Worm (Caenorhabditis elegans): ENCODE measurements around the gene nhr-188.

Gene nhr-188

DNA sequence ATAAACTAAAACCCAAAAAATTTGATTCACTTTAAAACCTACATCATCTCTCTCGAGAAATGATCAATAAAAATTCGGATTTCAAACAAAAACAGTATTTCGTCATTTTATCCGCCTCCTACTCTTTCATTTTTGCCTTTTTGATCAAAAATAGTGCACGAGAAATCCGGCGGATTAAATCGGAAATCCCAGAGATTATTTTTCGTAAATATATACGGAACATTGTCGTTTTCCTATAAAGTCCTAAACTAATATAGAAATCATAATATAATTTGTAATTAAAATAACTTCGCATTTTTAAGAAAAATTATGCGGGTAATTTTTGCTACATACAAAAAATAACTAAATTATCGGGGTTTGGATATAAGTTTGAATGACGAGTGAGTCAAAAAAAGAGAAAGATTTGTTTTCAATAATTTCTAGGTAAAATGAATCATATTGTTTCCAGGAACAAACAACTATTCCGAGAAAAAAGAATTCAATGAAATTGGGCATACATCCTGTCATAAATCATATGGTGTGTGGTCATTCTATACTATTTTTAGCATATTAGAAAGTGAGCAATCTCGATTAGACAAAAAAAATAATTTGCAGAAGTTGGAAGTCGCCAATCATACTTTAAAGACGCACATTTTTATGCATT, 16.6 kb upstream of the nhr-188 start, which contains the start of gene nhr-158:
Gene nhr-158, minus strand, starts transcription at position 51 of the 643 bp plus-strand sequence.
- no peak for TF ChIP-seq fkh-10 (GFP tag; optimal IDR thresholded peaks at IDR 0.05)
- TF ChIP-seq nhr-48 (tag; optimal IDR thresholded peaks at IDR 0.05): peak; percentile 13
- peak; percentile 42 for TF ChIP-seq aha-1 (tag)
- TF ChIP-seq hlh-30 (tag; optimal IDR thresholded peaks at IDR 0.05; ENCODE audit: insufficient read depth): no peak
- peak; percentile 6 for TF ChIP-seq nhr-11 (tag; optimal IDR thresholded peaks at IDR 0.05)
- TF ChIP-seq F37D6.2 (tag; optimal IDR thresholded peaks at IDR 0.05): peak; percentile 8

DNA sequence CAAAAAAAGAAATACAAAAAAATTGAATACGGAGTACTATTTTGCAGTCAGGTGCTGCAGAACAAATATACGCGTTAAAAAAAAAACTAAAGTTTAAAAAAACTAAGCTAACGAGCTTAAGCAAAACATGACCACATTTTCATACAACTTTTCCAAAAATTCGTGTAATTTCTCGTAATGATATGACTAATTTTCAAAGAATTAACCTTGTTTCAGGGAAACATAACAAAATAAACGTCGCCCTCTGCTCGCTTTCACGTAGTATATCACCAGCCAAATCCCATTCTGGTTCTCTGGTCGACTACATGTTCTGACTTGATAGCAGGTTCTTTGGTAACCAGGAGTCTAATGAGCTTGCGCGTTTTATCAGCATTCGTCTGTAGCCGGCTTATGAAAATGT, 12.7 kb upstream of the nhr-188 start:
- no peak for TF ChIP-seq lin-29 (GFP tag; IDR thresholded peaks at IDR 0.05)
- peak; percentile 59 for TF ChIP-seq aha-1 (tag)
- TF ChIP-seq F10B5.3 (tag; optimal IDR thresholded peaks at IDR 0.05): no peak
- peak in 1 of 2 experiments; percentile 1 for TF ChIP-seq lsy-2 (tag; optimal IDR thresholded peaks at IDR 0.05)
- TF ChIP-seq sdz-12 (GFP tag; optimal IDR thresholded peaks at IDR 0.05): no peak
- no peak for TF ChIP-seq dpl-1 (GFP tag; optimal IDR thresholded peaks at IDR 0.05)
- TF ChIP-seq rbr-2 (tag; optimal IDR thresholded peaks at IDR 0.05): no peak
- TF ChIP-seq nhr-11 (tag; optimal IDR thresholded peaks at IDR 0.05): peak; percentile 87

DNA sequence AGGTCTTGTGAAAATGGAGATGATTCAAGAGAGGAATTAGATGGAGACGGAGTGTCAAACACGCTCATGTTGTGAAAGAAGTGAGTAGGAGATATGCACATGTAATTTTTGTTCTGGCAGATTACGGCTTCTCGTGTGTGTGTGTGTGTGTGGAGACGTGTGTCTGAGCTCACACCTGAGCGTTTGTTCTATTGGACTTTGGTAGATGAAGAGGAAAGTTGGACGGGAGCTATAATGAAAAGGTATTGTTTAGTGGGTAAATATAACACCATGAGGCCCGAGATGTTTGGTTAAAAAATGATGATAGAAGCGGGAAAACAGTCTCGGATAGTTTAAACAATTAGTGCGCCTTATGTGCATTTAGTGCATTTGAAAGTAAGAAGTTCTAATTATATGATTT, 11.2 kb upstream of the nhr-188 start, which contains the start of gene nhr-157:
Gene nhr-157, minus strand, starts transcription at position 101 of the 400 bp plus-strand sequence.
- TF ChIP-seq mes-2 (tag; optimal IDR thresholded peaks at IDR 0.05; ENCODE audit: poor library complexity, severe bottlenecking) (no peak), snpc-1.2 (GFP tag; IDR thresholded peaks at IDR 0.05) (no peak), arid-1 (GFP tag; conservative IDR thresholded peaks at IDR 0.05) (no peak), cey-2 (tag; optimal IDR thresholded peaks at IDR 0.05; ENCODE audit: borderline replicate concordance, insufficient read depth) (no peak), lin-39 (tag; optimal IDR thresholded peaks at IDR 0.05) (no peak)

DNA sequence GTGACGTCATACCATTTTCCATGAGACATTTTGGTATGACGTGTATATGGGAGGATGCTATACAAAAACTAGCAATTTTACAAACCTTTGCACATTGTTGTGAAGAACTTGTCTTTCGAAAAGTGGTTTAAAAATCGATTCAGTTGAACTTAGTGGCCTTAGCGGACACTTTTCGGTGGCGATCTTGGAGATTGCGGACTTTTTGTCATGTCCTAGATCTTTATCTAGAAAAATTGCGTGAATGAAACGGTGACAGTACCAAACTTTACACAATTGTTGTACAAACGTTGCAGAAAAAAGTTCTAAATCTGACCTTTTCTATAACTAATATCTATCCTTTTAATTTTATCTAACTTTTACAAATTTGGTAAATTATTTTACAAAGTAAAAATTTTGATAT, 7.6 kb upstream of the nhr-188 start:
- TF ChIP-seq lin-1 (GFP tag; IDR thresholded peaks at IDR 0.05) (no peak), mdt-29 (GFP tag; IDR thresholded peaks at IDR 0.05) (no peak), tra-1 (GFP tag; IDR thresholded peaks at IDR 0.05) (no peak), mxl-3 (GFP tag; optimal IDR thresholded peaks at IDR 0.05) (no peak), jun-1 (tag; optimal IDR thresholded peaks at IDR 0.05) (no peak), lin-29 (GFP tag; IDR thresholded peaks at IDR 0.05) (no peak), T26A8.4 (GFP tag; IDR thresholded peaks at IDR 0.05) (no peak), ctbp-1 (GFP tag; IDR thresholded peaks at IDR 0.05) (no peak), dpl-1 (GFP tag; optimal IDR thresholded peaks at IDR 0.05) (no peak), ceh-82 (tag; optimal IDR thresholded peaks at IDR 0.05) (no peak), ama-1 (optimal IDR thresholded peaks at IDR 0.05) (no peak), zag-1 (tag; optimal IDR thresholded peaks at IDR 0.05) (no peak), nhr-42 (GFP tag; IDR thresholded peaks at IDR 0.05) (no peak), nhr-25 (tag; optimal IDR thresholded peaks at IDR 0.05; ENCODE audit: borderline replicate concordance, insufficient read depth) (no peak), sdz-12 (GFP tag; optimal IDR thresholded peaks at IDR 0.05) (no peak)

DNA sequence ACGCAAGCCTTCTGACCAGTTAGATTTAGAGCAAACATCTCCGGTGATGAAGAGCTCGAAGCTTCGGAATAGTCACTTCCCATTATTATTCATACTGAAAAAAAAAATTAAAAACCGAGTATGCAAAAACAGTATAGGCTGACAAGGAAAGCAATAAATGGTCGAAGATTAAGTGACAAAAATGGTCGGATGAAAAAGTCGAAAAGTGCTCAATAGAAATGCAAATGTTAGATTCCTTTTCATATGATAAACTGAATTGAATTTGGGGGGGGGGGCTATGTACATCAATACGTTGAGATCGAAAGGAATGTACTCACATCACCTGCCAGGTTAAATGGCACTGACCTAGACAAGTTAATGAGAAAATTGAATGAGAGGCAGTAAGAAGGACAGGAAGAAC, 5.2 kb upstream of the nhr-188 start, which contains the start of gene nhr-187:
Gene nhr-187, minus strand, starts transcription at position 101 of the 400 bp plus-strand sequence.
- no peak for TF ChIP-seq ceh-44 (GFP tag; IDR thresholded peaks at IDR 0.05)
- TF ChIP-seq cey-2 (tag; optimal IDR thresholded peaks at IDR 0.05; ENCODE audit: borderline replicate concordance, insufficient read depth): no peak
- no peak for TF ChIP-seq lin-1 (GFP tag; IDR thresholded peaks at IDR 0.05)
- peak in 1 of 2 experiments; percentile 25 for TF ChIP-seq unc-62 (GFP tag; optimal IDR thresholded peaks at IDR 0.05 in 1 of 2)
- no peak for TF ChIP-seq unc-62 (tag; optimal IDR thresholded peaks at IDR 0.05)
- no peak for TF ChIP-seq mdt-29 (GFP tag; IDR thresholded peaks at IDR 0.05)
- no peak for TF ChIP-seq fkh-10 (GFP tag; optimal IDR thresholded peaks at IDR 0.05)
